Fruit fly (Drosophila melanogaster) whole organism, embryonic: ENCODE measurements around the gene CG18598.
A peak's percentile ranks its signal among the peaks of the same experiment; 100 is the strongest.

ENCODE experiments used
- B-H1 ChIP-seq: fragments of 200-800 bp; sonication (Bioruptor generic); IDR thresholded peaks from 3 replicates; pipeline ENCODE4 v1.3.6; 2022; ENCODE audit warnings: missing biosample characterization, missing genetic modification characterization
- C15 ChIP-seq: fragments of 200-800 bp; sonication (Bioruptor generic); IDR thresholded peaks from 3 replicates; pipeline ENCODE4 v1.3.6; 2022; ENCODE audit warnings: missing biosample characterization, missing genetic modification characterization
- CG10267 ChIP-seq: fragments of 200-800 bp; sonication (Bioruptor generic); optimal IDR thresholded peaks from 2 replicates; lab custom pipeline; 2018; ENCODE audit warnings: missing biosample characterization, mild to moderate bottlenecking, missing genetic modification characterization, moderate library complexity
- CG10274 ChIP-seq: fragments of 200-800 bp; sonication (Bioruptor generic); optimal IDR thresholded peaks from 3 replicates; lab custom pipeline; 2017; ENCODE audit warnings: missing biosample characterization, mild to moderate bottlenecking, missing genetic modification characterization
- CG11456 ChIP-seq: fragments of 200-800 bp; sonication (Bioruptor generic); IDR thresholded peaks from 3 replicates; pipeline ENCODE4 v1.3.6; 2022; ENCODE audit warnings: missing biosample characterization, missing genetic modification characterization
- CG12236 ChIP-seq: fragments of 200-800 bp; sonication (Bioruptor generic); optimal IDR thresholded peaks from 2 replicates; lab custom pipeline; 2016; ENCODE audit warnings: missing biosample characterization, missing genetic modification characterization
- CG13424 ChIP-seq: fragments of 200-800 bp; sonication (Bioruptor generic); optimal IDR thresholded peaks from 2 replicates; lab custom pipeline; 2019; ENCODE audit warnings: missing biosample characterization, mild to moderate bottlenecking, missing genetic modification characterization, moderate library complexity
- CG13775 ChIP-seq: fragments of 200-800 bp; sonication (Bioruptor generic); optimal IDR thresholded peaks from 3 replicates; lab custom pipeline; 2017; ENCODE audit warnings: missing biosample characterization, mild to moderate bottlenecking, missing genetic modification characterization
- CG18599 ChIP-seq: fragments of 200-800 bp; sonication (Bioruptor generic); optimal IDR thresholded peaks from 3 replicates; lab custom pipeline; 2017; ENCODE audit warnings: missing biosample characterization, missing genetic modification characterization, mild to moderate bottlenecking, moderate library complexity, missing genetic modification reagents
- CG18619 ChIP-seq: fragments of 200-800 bp; sonication (Bioruptor generic); optimal IDR thresholded peaks from 3 replicates; lab custom pipeline; 2017; ENCODE audit warnings: missing biosample characterization, mild to moderate bottlenecking, missing genetic modification characterization
- CG2889 ChIP-seq: fragments of 200-800 bp; sonication (Bioruptor generic); IDR thresholded peaks from 3 replicates; pipeline ENCODE4 v1.3.6; 2022; ENCODE audit warnings: missing biosample characterization, missing genetic modification characterization
- CG32767 ChIP-seq: fragments of 200-800 bp; sonication (Bioruptor generic); IDR thresholded peaks from 2 replicates; pipeline ENCODE4 v1.3.6; 2022; ENCODE audit warnings: missing biosample characterization, missing genetic modification characterization
- CG4328 ChIP-seq: fragments of 200-800 bp; sonication (Bioruptor generic); optimal IDR thresholded peaks from 3 replicates; lab custom pipeline; 2017; ENCODE audit warnings: missing biosample characterization, missing genetic modification reagents, missing genetic modification characterization
- CG43689 ChIP-seq: fragments of 200-800 bp; sonication (Bioruptor generic); IDR thresholded peaks from 2 replicates; pipeline ENCODE4 v1.3.6; 2022; ENCODE audit warnings: missing biosample characterization, missing genetic modification characterization
- CG4854 ChIP-seq: fragments of 200-800 bp; sonication (Bioruptor generic); optimal IDR thresholded peaks from 2 replicates; lab custom pipeline; 2016; ENCODE audit warnings: missing biosample characterization, missing genetic modification characterization, inconsistent platforms
- CG6683 ChIP-seq: fragments of 200-800 bp; sonication (Bioruptor generic); optimal IDR thresholded peaks from 2 replicates; lab custom pipeline; 2017; ENCODE audit warnings: missing biosample characterization, mild to moderate bottlenecking, missing genetic modification characterization, missing genetic modification reagents
- CG7745 ChIP-seq: fragments of 200-800 bp; sonication (Bioruptor generic); optimal IDR thresholded peaks from 2 replicates; lab custom pipeline; 2018; ENCODE audit warnings: missing biosample characterization, mild to moderate bottlenecking, missing genetic modification characterization, moderate library complexity
- CG7987 ChIP-seq: fragments of 200-800 bp; sonication (Bioruptor generic); optimal IDR thresholded peaks from 2 replicates; lab custom pipeline; 2018; ENCODE audit warnings: missing biosample characterization, mild to moderate bottlenecking, missing genetic modification characterization, moderate library complexity
- CG8478 ChIP-seq: fragments of >200 bp; optimal IDR thresholded peaks from 2 replicates; lab custom pipeline; 2018
- CG9215 ChIP-seq: fragments of 200-800 bp; sonication (Bioruptor generic); IDR thresholded peaks from 2 replicates; pipeline ENCODE4 v1.3.6; 2022; ENCODE audit warnings: missing biosample characterization, missing genetic modification characterization
- CG9437 ChIP-seq: fragments of 200-800 bp; sonication (Bioruptor generic); optimal IDR thresholded peaks from 2 replicates; lab custom pipeline; 2018; ENCODE audit warnings: missing biosample characterization, mild to moderate bottlenecking, missing genetic modification characterization
- CTCF ChIP-seq: fragments of 200-800 bp; sonication (Bioruptor generic); optimal IDR thresholded peaks from 2 replicates; lab custom pipeline; 2017; ENCODE audit warnings: missing biosample characterization, mild to moderate bottlenecking, missing genetic modification characterization, moderate library complexity
- D ChIP-seq, 2 experiments: fragments of 200-800 bp in 1 of 2; fragments of >200 bp in 1 of 2; sonication (Bioruptor generic) in 1 of 2; optimal IDR thresholded peaks; 2 replicates in 1 of 2; 3 replicates in 1 of 2; lab custom pipeline; 2017; ENCODE audit warnings: mild to moderate bottlenecking in 1 of 2, missing biosample characterization in 1 of 2, missing genetic modification characterization in 1 of 2, missing genetic modification reagents in 1 of 2
- Deaf1 ChIP-seq: fragments of 200-800 bp; optimal IDR thresholded peaks from 3 replicates; lab custom pipeline; 2019; ENCODE audit warnings: missing biosample characterization, mild to moderate bottlenecking, missing genetic modification characterization, moderate library complexity
- HLH54F ChIP-seq: fragments of 200-800 bp; sonication (Bioruptor generic); optimal IDR thresholded peaks from 3 replicates; lab custom pipeline; 2016; ENCODE audit warnings: missing biosample characterization, missing genetic modification characterization
- HmgZ ChIP-seq: fragments of 200-800 bp; sonication (Bioruptor generic); optimal IDR thresholded peaks from 2 replicates; lab custom pipeline; 2018; ENCODE audit warnings: missing biosample characterization, mild to moderate bottlenecking, missing genetic modification characterization
- Hsf ChIP-seq: fragments of 200-800 bp; sonication (Bioruptor generic); optimal IDR thresholded peaks from 3 replicates; lab custom pipeline; 2016; ENCODE audit warnings: missing biosample characterization, missing genetic modification characterization
- Max ChIP-seq: fragments of 200-800 bp; sonication (Bioruptor generic); optimal IDR thresholded peaks from 2 replicates; lab custom pipeline; 2016; ENCODE audit warnings: missing biosample characterization, mild to moderate bottlenecking, missing genetic modification characterization
- Ravus ChIP-seq: fragments of 200-800 bp; sonication (Bioruptor generic); IDR thresholded peaks from 2 replicates; pipeline ENCODE4 v1.3.6; 2022; ENCODE audit warnings: missing biosample characterization, missing genetic modification characterization
- Rx ChIP-seq: fragments of 200-800 bp; sonication (Bioruptor generic); IDR thresholded peaks from 2 replicates; pipeline ENCODE4 v1.3.6; 2022; ENCODE audit warnings: missing biosample characterization, missing genetic modification characterization
- bbx ChIP-seq: fragments of 200-800 bp; sonication (Bioruptor generic); IDR thresholded peaks from 2 replicates; pipeline ENCODE4 v1.3.6; 2022; ENCODE audit warnings: missing biosample characterization, missing genetic modification characterization; ENCODE audit not compliant: partially characterized antibody
- chinmo ChIP-seq: fragments of 200-800 bp; sonication (Bioruptor generic); IDR thresholded peaks from 4 replicates; pipeline ENCODE4 v1.3.6; 2022; ENCODE audit warnings: missing biosample characterization, missing genetic modification characterization; ENCODE audit not compliant: partially characterized antibody
- disco-r ChIP-seq: fragments of 200-800 bp; sonication (Bioruptor generic); optimal IDR thresholded peaks from 2 replicates; lab custom pipeline; 2016; ENCODE audit warnings: missing biosample characterization, missing genetic modification characterization
- gce ChIP-seq: fragments of 200-800 bp; sonication (Bioruptor generic); IDR thresholded peaks from 3 replicates; pipeline ENCODE4 v1.3.6; 2022; ENCODE audit warnings: missing biosample characterization, missing genetic modification characterization
- gfzf ChIP-seq: fragments of 200-800 bp; sonication (Bioruptor generic); optimal IDR thresholded peaks from 2 replicates; lab custom pipeline; 2016; ENCODE audit warnings: missing biosample characterization, mild to moderate bottlenecking, missing genetic modification characterization, moderate library complexity
- jigr1 ChIP-seq: fragments of 200-800 bp; sonication (Bioruptor generic); IDR thresholded peaks from 3 replicates; pipeline ENCODE4 v1.3.6; 2022; ENCODE audit warnings: missing biosample characterization, missing genetic modification characterization
- lmd ChIP-seq: fragments of 200-800 bp; sonication (Bioruptor generic); IDR thresholded peaks from 2 replicates; pipeline ENCODE4 v1.3.6; 2022; ENCODE audit warnings: missing biosample characterization, missing genetic modification characterization
- lola ChIP-seq, 3 experiments: fragments of >200 bp in 2 of 3; fragments of 200-800 bp in 1 of 3; sonication (Bioruptor generic) in 1 of 3; optimal IDR thresholded peaks; 2 replicates each; lab custom pipeline; 2017 to 2019; ENCODE audit warnings: missing biosample characterization in 3 of 3, missing genetic modification characterization in 3 of 3, mild to moderate bottlenecking in 1 of 3, moderate library complexity in 1 of 3
- maf-S ChIP-seq: fragments of 200-800 bp; sonication (Bioruptor generic); optimal IDR thresholded peaks from 2 replicates; lab custom pipeline; 2016; ENCODE audit warnings: missing biosample characterization, missing genetic modification characterization
- nerfin-1 ChIP-seq: fragments of 200-800 bp; sonication (Bioruptor generic); optimal IDR thresholded peaks from 3 replicates; lab custom pipeline; 2019; ENCODE audit warnings: missing biosample characterization, mild to moderate bottlenecking, missing genetic modification characterization, moderate library complexity
- pita ChIP-seq: fragments of 200-800 bp; sonication (Bioruptor generic); optimal IDR thresholded peaks from 2 replicates; lab custom pipeline; 2017; ENCODE audit warnings: missing biosample characterization, mild to moderate bottlenecking, missing genetic modification characterization
- salm ChIP-seq: fragments of 200-800 bp; sonication (Bioruptor generic); optimal IDR thresholded peaks from 2 replicates; lab custom pipeline; 2018; ENCODE audit warnings: missing biosample characterization, mild to moderate bottlenecking, missing genetic modification characterization
- sisA ChIP-seq: fragments of 200-800 bp; sonication (Bioruptor generic); IDR thresholded peaks from 2 replicates; pipeline ENCODE4 v1.3.6; 2022; ENCODE audit warnings: missing biosample characterization, missing genetic modification characterization
- slbo ChIP-seq: fragments of 200-800 bp; sonication (Bioruptor generic); IDR thresholded peaks from 2 replicates; pipeline ENCODE4 v1.3.6; 2022; ENCODE audit warnings: missing biosample characterization, missing genetic modification characterization
- slou ChIP-seq: fragments of 200-800 bp; sonication (Bioruptor generic); optimal IDR thresholded peaks from 3 replicates; lab custom pipeline; 2016; ENCODE audit warnings: missing biosample characterization, missing genetic modification characterization
- slp2 ChIP-seq: fragments of 200-800 bp; sonication (Bioruptor generic); optimal IDR thresholded peaks from 2 replicates; lab custom pipeline; 2016; ENCODE audit warnings: missing biosample characterization, missing genetic modification characterization
- trem ChIP-seq: fragments of 200-800 bp; optimal IDR thresholded peaks from 3 replicates; lab custom pipeline; 2019; ENCODE audit warnings: missing biosample characterization, mild to moderate bottlenecking, missing genetic modification characterization, moderate library complexity
- unpg ChIP-seq: fragments of 200-800 bp; sonication (Bioruptor generic); optimal IDR thresholded peaks from 3 replicates; lab custom pipeline; 2018; ENCODE audit warnings: missing biosample characterization, mild to moderate bottlenecking, missing genetic modification characterization, moderate library complexity
- usp ChIP-seq: fragments of >200 bp; optimal IDR thresholded peaks from 2 replicates; lab custom pipeline; 2017; ENCODE audit warnings: missing biosample characterization, missing genetic modification characterization
- wek ChIP-seq: fragments of 200-800 bp; sonication (Bioruptor generic); optimal IDR thresholded peaks from 3 replicates; lab custom pipeline; 2018; ENCODE audit warnings: missing biosample characterization, mild to moderate bottlenecking, missing genetic modification characterization, moderate library complexity

The CG18598 gene

DNA sequence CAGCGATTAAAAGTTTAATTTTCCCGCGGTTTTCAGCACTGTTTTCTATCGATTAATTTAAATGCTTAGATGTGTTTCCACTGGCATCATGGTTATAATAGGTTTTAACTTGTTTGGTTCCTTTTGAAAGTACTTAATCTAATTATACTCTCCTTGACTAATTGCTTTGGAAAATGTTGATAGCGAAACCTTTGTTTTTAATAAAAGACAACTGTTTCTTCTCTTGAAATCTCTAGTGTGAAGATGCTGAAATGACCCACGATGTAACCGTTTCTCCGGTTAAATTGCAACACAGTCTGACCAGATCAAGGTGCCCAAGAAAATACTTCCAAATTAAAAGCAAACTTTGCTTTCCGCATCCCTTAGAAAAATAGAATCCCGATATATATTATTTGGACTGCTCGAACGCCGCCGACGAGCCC is 48.0 kb downstream of the CG18598 start, which contains the start of gene Dlc90F (continued):
- no peak for TF ChIP-seq CTCF (GFP tag; lab: Kevin White, UChicago)
- peak; percentile 81 for TF ChIP-seq HLH54F (GFP tag; lab: Kevin White, UChicago)
- TF ChIP-seq Max (GFP tag; lab: Kevin White, UChicago): peak; percentile 60
- peak; percentile 19 for TF ChIP-seq CG12236 (GFP tag; lab: Kevin White, UChicago)
- TF ChIP-seq CG13775 (GFP tag; lab: Kevin White, UChicago): peak; percentile 74
- TF ChIP-seq Hsf (GFP tag; lab: Kevin White, UChicago): peak; percentile 88
- peak; percentile 17 for TF ChIP-seq CG4328 (GFP tag; lab: Kevin White, UChicago)
- TF ChIP-seq unpg (GFP tag; lab: Kevin White, UChicago): peak; percentile 78
- TF ChIP-seq Deaf1: peak; percentile 26
- no peak for TF ChIP-seq usp (GFP tag; lab: Kevin White, UChicago)
- no peak for TF ChIP-seq CG10274
- peak; percentile 85 for TF ChIP-seq lmd (GFP tag; lab: Robert Waterston, UW)
- TF ChIP-seq Rx: peak; percentile 62; the same call in 1 of the 2 replicates
- TF ChIP-seq CG8478 (lab: Kevin White, UChicago): no peak
- peak; percentile 81 for TF ChIP-seq HmgZ (tag; lab: Kevin White, UChicago)
- peak; percentile 64; the same call in 2 of the 3 replicates for TF ChIP-seq B-H1 (GFP tag; lab: Robert Waterston, UW)
- TF ChIP-seq CG10267 (tag; lab: Kevin White, UChicago): peak; percentile 95
- no peak for TF ChIP-seq D (optimal IDR thresholded peaks at IDR 0.05; lab: Kevin White, UChicago)
- TF ChIP-seq D (GFP tag; optimal IDR thresholded peaks at IDR 0.05; lab: Kevin White, UChicago): peak; percentile 22
- peak; percentile 92 for TF ChIP-seq slbo
- TF ChIP-seq lola (GFP tag; optimal IDR thresholded peaks at IDR 0.05; lab: Kevin White, UChicago): peak in 1 of 3 experiments; percentile 74
- TF ChIP-seq CG7745: no peak
- TF ChIP-seq nerfin-1 (tag; lab: Kevin White, UChicago): no peak
- no peak for TF ChIP-seq CG7987 (GFP tag; lab: Kevin White, UChicago)
- TF ChIP-seq jigr1 (GFP tag; lab: Robert Waterston, UW): peak; percentile 69; the same call in 1 of the 3 replicates
- TF ChIP-seq CG9215 (GFP tag; lab: Robert Waterston, UW): peak; percentile 82
- peak; percentile 28; the same call in 1 of the 2 replicates for TF ChIP-seq Ravus (GFP tag; lab: Robert Waterston, UW)
- 0 out of 2 replicates have a peak, but pooled peaks have one; percentile 15 for TF ChIP-seq CG32767 (GFP tag; lab: Robert Waterston, UW)
- TF ChIP-seq wek (GFP tag; lab: Kevin White, UChicago): no peak
- peak; percentile 9; the same call in 1 of the 2 replicates for TF ChIP-seq bbx (GFP tag; lab: Robert Waterston, UW)
- peak; percentile 36 for TF ChIP-seq slou (GFP tag; lab: Kevin White, UChicago)
- TF ChIP-seq salm: peak; percentile 26
- TF ChIP-seq gfzf (GFP tag; lab: Kevin White, UChicago): peak; percentile 95
- peak; percentile 75 for TF ChIP-seq maf-S (GFP tag; lab: Kevin White, UChicago)
- peak; percentile 50 for TF ChIP-seq CG9437 (GFP tag; lab: Kevin White, UChicago)
- TF ChIP-seq CG4854 (GFP tag; lab: Kevin White, UChicago): peak; percentile 39
- TF ChIP-seq CG6683 (GFP tag; lab: Kevin White, UChicago): no peak
- TF ChIP-seq CG13424 (tag; lab: Kevin White, UChicago): peak; percentile 83
- TF ChIP-seq CG18599 (GFP tag; lab: Kevin White, UChicago): peak; percentile 44
- TF ChIP-seq CG18619 (GFP tag; lab: Kevin White, UChicago): peak; percentile 78
- TF ChIP-seq pita (GFP tag; lab: Kevin White, UChicago): no peak
- TF ChIP-seq trem (tag; lab: Kevin White, UChicago): peak; percentile 83
- TF ChIP-seq chinmo: no peak
- peak; percentile 80 for TF ChIP-seq CG2889 (GFP tag; lab: Robert Waterston, UW)
- TF ChIP-seq slp2 (GFP tag; lab: Kevin White, UChicago): peak; percentile 77
- peak; percentile 86 for TF ChIP-seq CG11456 (GFP tag; lab: Robert Waterston, UW)
- no peak; the same call in 2 of the 3 replicates for TF ChIP-seq gce
- TF ChIP-seq disco-r (GFP tag; lab: Kevin White, UChicago): peak; percentile 49
- TF ChIP-seq CG43689 (GFP tag; lab: Robert Waterston, UW): no peak
- TF ChIP-seq sisA: peak; percentile 80
- 0 out of 3 replicates have a peak, but pooled peaks have one; percentile 58 for TF ChIP-seq C15 (GFP tag; lab: Robert Waterston, UW)
